Fruit fly (Drosophila melanogaster) whole organism, prepupa: ENCODE measurements around the gene CG43245.

ENCODE experiments used
- CG10669 ChIP-seq: fragments of 200-800 bp; sonication (Bioruptor generic); optimal IDR thresholded peaks from 3 replicates; lab custom pipeline; 2018; ENCODE audit warnings: missing biosample characterization, mild to moderate bottlenecking, missing genetic modification characterization, moderate library complexity
- CG11294 ChIP-seq: fragments of 200-800 bp; sonication (Bioruptor generic); IDR thresholded peaks from 2 replicates; pipeline ENCODE4 v1.3.6; 2022; ENCODE audit warnings: missing biosample characterization, missing genetic modification characterization
- CG11762 ChIP-seq: fragments of 200-800 bp; sonication (Bioruptor generic); optimal IDR thresholded peaks from 3 replicates; lab custom pipeline; 2016; ENCODE audit warnings: missing biosample characterization, missing genetic modification characterization; ENCODE audit not compliant: insufficient read depth
- CG11902 ChIP-seq: fragments of 200-800 bp; sonication (Bioruptor generic); optimal IDR thresholded peaks from 3 replicates; lab custom pipeline; 2016; ENCODE audit warnings: missing biosample characterization, missing genetic modification characterization
- CG15336 ChIP-seq: fragments of 200-800 bp; sonication (Bioruptor generic); IDR thresholded peaks from 2 replicates; pipeline ENCODE4 v1.3.6; 2022; ENCODE audit warnings: missing biosample characterization, missing genetic modification characterization
- CG1621 ChIP-seq: fragments of 200-800 bp; sonication (Bioruptor generic); optimal IDR thresholded peaks from 3 replicates; lab custom pipeline; 2018; ENCODE audit warnings: missing biosample characterization, mild to moderate bottlenecking, missing genetic modification characterization
- CG16779 ChIP-seq: fragments of 200-800 bp; sonication (Bioruptor generic); optimal IDR thresholded peaks from 3 replicates; lab custom pipeline; 2017; ENCODE audit warnings: missing biosample characterization, mild to moderate bottlenecking, missing genetic modification characterization
- CG3032 ChIP-seq: fragments of 200-800 bp; optimal IDR thresholded peaks from 2 replicates; lab custom pipeline; 2019; ENCODE audit warnings: missing biosample characterization, mild to moderate bottlenecking, missing genetic modification characterization, moderate library complexity
- CG32006 ChIP-seq: fragments of 200-800 bp; sonication (Bioruptor generic); optimal IDR thresholded peaks from 3 replicates; lab custom pipeline; 2017; ENCODE audit warnings: missing biosample characterization, mild to moderate bottlenecking, missing genetic modification characterization
- CG34406 ChIP-seq: fragments of 200-800 bp; sonication (Bioruptor generic); optimal IDR thresholded peaks from 3 replicates; lab custom pipeline; 2016; ENCODE audit warnings: missing biosample characterization, missing genetic modification characterization
- CG4318 ChIP-seq: fragments of 200-800 bp; sonication (Bioruptor generic); optimal IDR thresholded peaks from 3 replicates; lab custom pipeline; 2017; ENCODE audit warnings: missing biosample characterization, mild to moderate bottlenecking, missing genetic modification characterization
- CG6163 ChIP-seq: fragments of 200-800 bp; sonication (Bioruptor generic); IDR thresholded peaks from 3 replicates; pipeline ENCODE4 v1.3.6; 2022; ENCODE audit warnings: missing biosample characterization, missing genetic modification characterization
- CG6276 ChIP-seq: fragments of 200-800 bp; sonication (Bioruptor generic); optimal IDR thresholded peaks from 2 replicates; lab custom pipeline; 2017; ENCODE audit warnings: missing biosample characterization, mild to moderate bottlenecking, missing genetic modification characterization
- CG6792 ChIP-seq: fragments of 200-800 bp; sonication (Bioruptor generic); optimal IDR thresholded peaks from 3 replicates; lab custom pipeline; 2016; ENCODE audit warnings: missing biosample characterization, missing genetic modification characterization
- CG6808 ChIP-seq: fragments of 200-800 bp; sonication (Bioruptor generic); optimal IDR thresholded peaks from 3 replicates; lab custom pipeline; 2017; ENCODE audit warnings: missing biosample characterization, missing genetic modification characterization, mild to moderate bottlenecking, moderate library complexity, missing genetic modification reagents
- CG6854 ChIP-seq: fragments of 200-800 bp; sonication (Bioruptor generic); optimal IDR thresholded peaks from 2 replicates; lab custom pipeline; 2017; ENCODE audit warnings: missing biosample characterization, mild to moderate bottlenecking, missing genetic modification characterization
- CG8119 ChIP-seq: fragments of 200-800 bp; sonication (Bioruptor generic); IDR thresholded peaks from 3 replicates; pipeline ENCODE4 v1.3.6; 2022; ENCODE audit warnings: missing biosample characterization, missing genetic modification characterization
- CG8319 ChIP-seq: fragments of 200-800 bp; sonication (Bioruptor generic); optimal IDR thresholded peaks from 3 replicates; lab custom pipeline; 2016; ENCODE audit warnings: missing biosample characterization, missing genetic modification characterization
- CG8632 ChIP-seq: fragments of 200-800 bp; sonication (Bioruptor generic); optimal IDR thresholded peaks from 3 replicates; lab custom pipeline; 2016; ENCODE audit warnings: missing biosample characterization, missing genetic modification characterization
- CG9139 ChIP-seq: fragments of 200-800 bp; sonication (Bioruptor generic); optimal IDR thresholded peaks from 3 replicates; lab custom pipeline; 2017; ENCODE audit warnings: missing biosample characterization, mild to moderate bottlenecking, missing genetic modification characterization
- Eip75B ChIP-seq: fragments of 200-800 bp; sonication (Bioruptor generic); optimal IDR thresholded peaks from 3 replicates; lab custom pipeline; 2016; ENCODE audit warnings: missing biosample characterization, missing genetic modification characterization
- Eip78C ChIP-seq: fragments of 200-800 bp; sonication (Bioruptor generic); peaks from one replicate; lab custom pipeline; 2016; ENCODE audit warnings: missing biosample characterization, missing genetic modification characterization
- Eip93F ChIP-seq: fragments of 200-800 bp; sonication (Bioruptor generic); optimal IDR thresholded peaks from 2 replicates; lab custom pipeline; 2016; ENCODE audit warnings: missing biosample characterization, mild to moderate bottlenecking, missing genetic modification characterization
- Ets21C ChIP-seq: fragments of 200-800 bp; sonication (Bioruptor generic); optimal IDR thresholded peaks from 3 replicates; lab custom pipeline; 2016; ENCODE audit warnings: missing biosample characterization, missing genetic modification characterization
- Ets96B ChIP-seq: fragments of 200-800 bp; optimal IDR thresholded peaks from 2 replicates; lab custom pipeline; 2019; ENCODE audit warnings: missing biosample characterization, mild to moderate bottlenecking, missing genetic modification characterization, moderate library complexity
- Gug ChIP-seq: fragments of 200-800 bp; sonication (Bioruptor generic); IDR thresholded peaks from 2 replicates; pipeline ENCODE4 v1.3.6; 2022; ENCODE audit warnings: missing biosample characterization, missing genetic modification characterization
- Hr39 ChIP-seq: fragments of 200-800 bp; sonication (Bioruptor generic); optimal IDR thresholded peaks from 2 replicates; lab custom pipeline; 2016; ENCODE audit warnings: missing biosample characterization, missing genetic modification characterization
- Hr4 ChIP-seq: fragments of 200-800 bp; sonication (Bioruptor generic); optimal IDR thresholded peaks from 3 replicates; lab custom pipeline; 2016; ENCODE audit warnings: missing biosample characterization, missing genetic modification characterization
- Lpt ChIP-seq: fragments of 200-800 bp; sonication (Bioruptor generic); optimal IDR thresholded peaks from 3 replicates; lab custom pipeline; 2016; ENCODE audit warnings: missing biosample characterization, missing genetic modification characterization
- Met ChIP-seq: fragments of 200-800 bp; sonication (Bioruptor generic); optimal IDR thresholded peaks from 3 replicates; lab custom pipeline; 2016; ENCODE audit warnings: missing biosample characterization, missing genetic modification characterization
- OdsH ChIP-seq: fragments of 200-800 bp; sonication (Bioruptor generic); optimal IDR thresholded peaks from 3 replicates; lab custom pipeline; 2016; ENCODE audit warnings: missing biosample characterization, missing genetic modification characterization
- Smox ChIP-seq: fragments of 200-800 bp; sonication (Bioruptor generic); optimal IDR thresholded peaks from 3 replicates; lab custom pipeline; 2016; ENCODE audit warnings: missing biosample characterization, missing genetic modification characterization
- Sox102F ChIP-seq: fragments of 200-800 bp; sonication (Bioruptor generic); optimal IDR thresholded peaks from 2 replicates; lab custom pipeline; 2016; ENCODE audit warnings: missing biosample characterization, mild to moderate bottlenecking, missing genetic modification characterization
- Sox14 ChIP-seq: fragments of 200-800 bp; sonication (Bioruptor generic); optimal IDR thresholded peaks from 3 replicates; lab custom pipeline; 2016; ENCODE audit warnings: missing biosample characterization, missing genetic modification characterization
- Sox15 ChIP-seq: fragments of 200-800 bp; sonication (Bioruptor generic); optimal IDR thresholded peaks from 3 replicates; lab custom pipeline; 2016; ENCODE audit warnings: missing biosample characterization, missing genetic modification characterization
- achi ChIP-seq: fragments of 200-800 bp; sonication (Bioruptor generic); optimal IDR thresholded peaks from 3 replicates; lab custom pipeline; 2016; ENCODE audit warnings: missing biosample characterization, missing genetic modification characterization
- acj6 ChIP-seq: fragments of 200-800 bp; sonication (Bioruptor generic); optimal IDR thresholded peaks from 3 replicates; lab custom pipeline; 2016; ENCODE audit warnings: missing biosample characterization, missing genetic modification characterization
- cyc ChIP-seq: fragments of 200-800 bp; sonication (Bioruptor generic); optimal IDR thresholded peaks from 3 replicates; lab custom pipeline; 2016; ENCODE audit warnings: missing biosample characterization, missing genetic modification characterization
- dac ChIP-seq: fragments of 200-800 bp; sonication (Bioruptor generic); optimal IDR thresholded peaks from 2 replicates; lab custom pipeline; 2017; ENCODE audit warnings: missing biosample characterization, mild to moderate bottlenecking, missing genetic modification characterization
- dsx ChIP-seq: fragments of 200-800 bp; optimal IDR thresholded peaks from 3 replicates; lab custom pipeline; 2019; ENCODE audit warnings: missing biosample characterization, mild to moderate bottlenecking, missing genetic modification characterization, moderate library complexity; ENCODE audit not compliant: poor library complexity, severe bottlenecking
- esn ChIP-seq: fragments of 200-800 bp; sonication (Bioruptor generic); optimal IDR thresholded peaks from 2 replicates; lab custom pipeline; 2016; ENCODE audit warnings: missing biosample characterization, mild to moderate bottlenecking, missing genetic modification characterization, moderate library complexity
- fd59A ChIP-seq: fragments of 200-800 bp; sonication (Bioruptor generic); optimal IDR thresholded peaks from 2 replicates; lab custom pipeline; 2017; ENCODE audit warnings: missing biosample characterization, mild to moderate bottlenecking, missing genetic modification characterization, missing genetic modification reagents
- fkh ChIP-seq: fragments of 200-800 bp; sonication (Bioruptor generic); optimal IDR thresholded peaks from 3 replicates; lab custom pipeline; 2017; ENCODE audit warnings: missing biosample characterization, mild to moderate bottlenecking, missing genetic modification characterization, moderate library complexity
- lz ChIP-seq: fragments of 200-800 bp; sonication (Bioruptor generic); optimal IDR thresholded peaks from 3 replicates; lab custom pipeline; 2016; ENCODE audit warnings: missing biosample characterization, missing genetic modification characterization
- net ChIP-seq: fragments of 200-800 bp; sonication (Bioruptor generic); optimal IDR thresholded peaks from 3 replicates; lab custom pipeline; 2016; ENCODE audit warnings: missing biosample characterization, missing genetic modification characterization
- pdm3 ChIP-seq: fragments of 200-800 bp; sonication (Bioruptor generic); optimal IDR thresholded peaks from 3 replicates; lab custom pipeline; 2016; ENCODE audit warnings: missing biosample characterization, missing genetic modification characterization
- salr ChIP-seq, 2 experiments: fragments of 200-800 bp; sonication (Bioruptor generic); optimal IDR thresholded peaks; 3 replicates each; lab custom pipeline; 2016 to 2018; ENCODE audit warnings: missing biosample characterization in 2 of 2, missing genetic modification characterization in 2 of 2, mild to moderate bottlenecking in 1 of 2
- spab ChIP-seq: fragments of 200-800 bp; sonication (Bioruptor generic); optimal IDR thresholded peaks from 2 replicates; lab custom pipeline; 2017; ENCODE audit warnings: missing biosample characterization, mild to moderate bottlenecking, missing genetic modification characterization, missing genetic modification reagents
- svp ChIP-seq: fragments of 200-800 bp; sonication (Bioruptor generic); peaks from one replicate; lab custom pipeline; 2016; ENCODE audit warnings: missing biosample characterization, missing genetic modification characterization
- topi ChIP-seq: fragments of 200-800 bp; sonication (Bioruptor generic); optimal IDR thresholded peaks from 3 replicates; lab custom pipeline; 2016; ENCODE audit warnings: missing biosample characterization, missing genetic modification characterization
- vri ChIP-seq: fragments of 200-800 bp; sonication (Bioruptor generic); optimal IDR thresholded peaks from 3 replicates; lab custom pipeline; 2016; ENCODE audit warnings: missing biosample characterization, mild to moderate bottlenecking, missing genetic modification characterization

CG43245 gene

DNA sequence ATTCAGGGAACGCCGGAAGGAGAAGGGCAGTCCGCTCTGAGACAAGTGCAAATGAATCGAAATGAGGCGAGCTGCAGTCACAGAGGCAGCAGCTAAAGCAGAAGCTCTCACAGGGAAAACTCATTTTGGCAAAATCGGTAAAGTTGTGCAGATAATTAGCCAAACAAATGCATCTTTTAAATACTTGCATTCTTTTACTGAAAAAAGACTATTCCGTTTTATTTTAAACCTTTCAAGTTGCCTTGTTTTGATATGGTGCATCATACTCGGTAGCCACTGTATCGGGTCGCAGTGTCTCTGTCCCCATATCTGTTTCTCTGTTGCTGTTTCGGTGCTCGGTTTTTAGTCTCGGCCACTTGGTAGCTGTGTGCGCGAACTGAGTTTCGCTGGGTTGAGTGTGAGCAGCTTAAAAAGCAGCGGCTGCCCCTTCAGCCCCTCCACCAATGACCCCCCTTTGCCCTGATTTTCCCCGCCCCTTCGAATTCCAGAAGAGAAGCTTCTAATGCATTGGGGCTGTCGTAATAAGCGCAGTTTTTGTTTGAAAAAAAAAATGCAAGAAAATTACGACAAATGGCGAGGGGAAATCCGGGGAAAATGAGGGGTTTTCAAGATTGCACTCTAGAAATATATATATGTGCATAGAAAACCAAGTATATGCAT lies 4.8 kb downstream of the CG43245 start:
- peak; percentile 99 for TF ChIP-seq Hr4 (GFP tag; lab: Kevin White, UChicago)
- TF ChIP-seq CG11294 (GFP tag; lab: Robert Waterston, UW): peak; percentile 98
- peak; percentile 99 for TF ChIP-seq CG34406 (GFP tag; lab: Kevin White, UChicago)
- TF ChIP-seq CG10669 (GFP tag; lab: Kevin White, UChicago): peak; percentile 100
- peak; percentile 98 for TF ChIP-seq CG16779 (tag; lab: Kevin White, UChicago)
- peak; percentile 99 for TF ChIP-seq achi
- TF ChIP-seq Ets21C (GFP tag; lab: Kevin White, UChicago): peak; percentile 99
- TF ChIP-seq Smox (GFP tag; lab: Kevin White, UChicago): peak; percentile 99
- TF ChIP-seq CG6808 (GFP tag; lab: Kevin White, UChicago): peak; percentile 98
- TF ChIP-seq CG9139: peak; percentile 99
- TF ChIP-seq CG8319 (GFP tag; lab: Kevin White, UChicago): peak; percentile 99
- TF ChIP-seq CG15336: peak; percentile 99
- peak; percentile 100 for TF ChIP-seq cyc (GFP tag; lab: Kevin White, UChicago)
- peak; percentile 100 for TF ChIP-seq Eip78C (GFP tag; lab: Kevin White, UChicago)
- peak; percentile 100 for TF ChIP-seq fd59A (GFP tag; lab: Kevin White, UChicago)
- TF ChIP-seq CG3032: peak; percentile 99
- TF ChIP-seq CG1621: peak; percentile 99
- TF ChIP-seq Hr39 (GFP tag; lab: Kevin White, UChicago): peak; percentile 100
- peak; percentile 100 for TF ChIP-seq Sox14 (GFP tag; lab: Kevin White, UChicago)
- TF ChIP-seq CG8632: peak; percentile 99
- peak; percentile 100 for TF ChIP-seq pdm3
- peak; percentile 100 for TF ChIP-seq Sox15 (GFP tag; lab: Kevin White, UChicago)
- TF ChIP-seq CG8119 (GFP tag; lab: Robert Waterston, UW): peak; percentile 99
- TF ChIP-seq svp (GFP tag; lab: Kevin White, UChicago): peak; percentile 100
- TF ChIP-seq Gug (GFP tag; lab: Robert Waterston, UW): peak; percentile 99
- TF ChIP-seq topi (GFP tag; lab: Kevin White, UChicago): peak; percentile 100
- peak; percentile 99 for TF ChIP-seq Sox102F (GFP tag; lab: Kevin White, UChicago)
- peak; percentile 99 for TF ChIP-seq salr (GFP tag; optimal IDR thresholded peaks at IDR 0.05; lab: Kevin White, UChicago)
- TF ChIP-seq fkh (GFP tag; lab: Kevin White, UChicago): no peak
- peak; percentile 100 for TF ChIP-seq CG11762
- peak; percentile 100 for TF ChIP-seq esn (GFP tag; lab: Kevin White, UChicago)
- TF ChIP-seq CG6792 (GFP tag; lab: Kevin White, UChicago): peak; percentile 100
- TF ChIP-seq CG6854: peak; percentile 99
- TF ChIP-seq CG11902 (GFP tag; lab: Kevin White, UChicago): peak; percentile 100
- peak; percentile 99 for TF ChIP-seq net (GFP tag; lab: Kevin White, UChicago)
- peak; percentile 99 for TF ChIP-seq spab
- peak; percentile 98 for TF ChIP-seq CG4318 (GFP tag; lab: Kevin White, UChicago)
- TF ChIP-seq Met (GFP tag; lab: Kevin White, UChicago): peak; percentile 100
- TF ChIP-seq CG6163 (GFP tag; lab: Robert Waterston, UW): peak; percentile 100
- TF ChIP-seq dsx (GFP tag; lab: Kevin White, UChicago): peak; percentile 99
- peak; percentile 99 for TF ChIP-seq vri (GFP tag; lab: Kevin White, UChicago)
- TF ChIP-seq Eip75B (GFP tag; lab: Kevin White, UChicago): peak; percentile 100
- TF ChIP-seq OdsH (GFP tag; lab: Kevin White, UChicago): peak; percentile 100
- TF ChIP-seq dac (GFP tag; lab: Kevin White, UChicago): peak; percentile 96
- peak; percentile 97 for TF ChIP-seq CG6276
- peak; percentile 100 for TF ChIP-seq acj6 (GFP tag; lab: Kevin White, UChicago)
- peak; percentile 99 for TF ChIP-seq Lpt
- peak; percentile 99 for TF ChIP-seq Eip93F (GFP tag; lab: Kevin White, UChicago)
- TF ChIP-seq CG32006 (GFP tag; lab: Kevin White, UChicago): peak; percentile 99
- TF ChIP-seq lz: peak; percentile 100
- TF ChIP-seq Ets96B (tag; lab: Kevin White, UChicago): peak; percentile 100
